Worm (Caenorhabditis elegans) whole organism, L2 larva: Measurements from ENCODE around the gene rpl-36.A.

ENCODE experiments used
- C34F6.9 ChIP-seq: fragments of 150-350 bp; optimal IDR thresholded peaks from 2 replicates; lab custom pipeline; 2014; ENCODE audit warnings: missing biosample characterization, missing genetic modification characterization
- F13H6.1 ChIP-seq: sonication (generic microtip); optimal IDR thresholded peaks from 2 replicates; lab custom pipeline; 2016; ENCODE audit warnings: missing genetic modification characterization, missing compliant biosample characterization
- R02D3.7 ChIP-seq: fragments of 150-350 bp; optimal IDR thresholded peaks from 2 replicates; lab custom pipeline; 2014; ENCODE audit warnings: missing biosample characterization, missing genetic modification characterization
- Y55F3AM.14 ChIP-seq: fragments of 200-800 bp; sonication (Bioruptor generic); optimal IDR thresholded peaks from 2 replicates; lab custom pipeline; 2018; ENCODE audit warnings: mild to moderate bottlenecking, missing genetic modification characterization, missing compliant biosample characterization
- ZK546.5 ChIP-seq: sonication (generic microtip); optimal IDR thresholded peaks from 2 replicates; lab custom pipeline; 2017; ENCODE audit warnings: missing biosample characterization, missing genetic modification characterization
- alr-1 ChIP-seq: fragments of 150-350 bp; optimal IDR thresholded peaks from 2 replicates; lab custom pipeline; 2014; ENCODE audit warnings: missing biosample characterization, missing genetic modification characterization
- ama-1 ChIP-seq: fragments of 150-350 bp; optimal IDR thresholded peaks from 2 replicates; lab custom pipeline; 2018; ENCODE audit warnings: inconsistent platforms
- blmp-1 ChIP-seq: sonication (generic microtip); optimal IDR thresholded peaks from 2 replicates; lab custom pipeline; 2017; ENCODE audit warnings: missing genetic modification characterization, mild to moderate bottlenecking, missing compliant biosample characterization, antibody characterized with exemption, moderate library complexity; ENCODE audit not compliant: insufficient read depth
- ceh-16 ChIP-seq: fragments of 150-350 bp; optimal IDR thresholded peaks from 2 replicates; lab custom pipeline; 2014; ENCODE audit warnings: missing biosample characterization, missing genetic modification characterization
- ceh-82 ChIP-seq: fragments of 150-350 bp; optimal IDR thresholded peaks from 2 replicates; lab custom pipeline; 2014; ENCODE audit warnings: missing biosample characterization, missing genetic modification characterization
- crh-2 ChIP-seq: sonication (generic microtip); optimal IDR thresholded peaks from 2 replicates; lab custom pipeline; 2017; ENCODE audit warnings: missing biosample characterization, missing genetic modification characterization
- dmd-4 ChIP-seq: sonication (generic microtip); optimal IDR thresholded peaks from 2 replicates; lab custom pipeline; 2017; ENCODE audit warnings: missing biosample characterization, missing genetic modification characterization
- egl-27 ChIP-seq: sonication (generic microtip); optimal IDR thresholded peaks from 3 replicates; lab custom pipeline; 2017; ENCODE audit warnings: missing biosample characterization, missing genetic modification reagents, missing genetic modification characterization
- elt-1 ChIP-seq: fragments of 150-350 bp; optimal IDR thresholded peaks from 2 replicates; lab custom pipeline; 2014; ENCODE audit warnings: missing biosample characterization, missing genetic modification characterization
- fos-1 ChIP-seq: fragments of 150-350 bp; optimal IDR thresholded peaks from 2 replicates; lab custom pipeline; 2014; ENCODE audit warnings: missing biosample characterization, missing genetic modification characterization
- gmeb-1 ChIP-seq: fragments of 150-350 bp; optimal IDR thresholded peaks from 2 replicates; lab custom pipeline; 2014; ENCODE audit warnings: missing biosample characterization, missing genetic modification characterization
- lin-11 ChIP-seq: fragments of 150-350 bp; sonication (generic microtip); optimal IDR thresholded peaks from 2 replicates; lab custom pipeline; 2014; ENCODE audit warnings: missing biosample characterization, missing genetic modification characterization, inconsistent platforms, mixed read lengths
- lin-13 ChIP-seq: fragments of 150-350 bp; optimal IDR thresholded peaks from 2 replicates; lab custom pipeline; 2014; ENCODE audit warnings: missing biosample characterization, missing genetic modification reagents, missing genetic modification characterization
- lsy-2 ChIP-seq, 2 experiments: fragments of 150-350 bp in 1 of 2; sonication (generic microtip) in 1 of 2; optimal IDR thresholded peaks; 2 replicates each; lab custom pipeline; 2014 to 2017; ENCODE audit warnings: missing biosample characterization in 2 of 2, missing genetic modification characterization in 2 of 2
- mab-5 ChIP-seq: fragments of 150-350 bp; optimal IDR thresholded peaks from 2 replicates; lab custom pipeline; 2014; ENCODE audit warnings: missing biosample characterization, missing genetic modification characterization
- mbf-1 ChIP-seq: sonication (generic microtip); optimal IDR thresholded peaks from 2 replicates; lab custom pipeline; 2017; ENCODE audit warnings: missing biosample characterization, missing genetic modification characterization
- mdl-1 ChIP-seq, 2 experiments: fragments of 150-350 bp in 1 of 2; sonication (generic microtip) in 1 of 2; optimal IDR thresholded peaks; 2 replicates each; lab custom pipeline; 2017; ENCODE audit warnings: missing biosample characterization in 2 of 2, missing genetic modification characterization in 2 of 2
- nhr-10 ChIP-seq: sonication (generic microtip); optimal IDR thresholded peaks from 2 replicates; lab custom pipeline; 2017; ENCODE audit warnings: missing biosample characterization, missing genetic modification characterization
- nhr-11 ChIP-seq: fragments of 150-350 bp; optimal IDR thresholded peaks from 2 replicates; lab custom pipeline; 2014; ENCODE audit warnings: missing biosample characterization, missing genetic modification characterization
- nhr-12 ChIP-seq: fragments of 150-350 bp; optimal IDR thresholded peaks from 2 replicates; lab custom pipeline; 2014; ENCODE audit warnings: missing biosample characterization, missing genetic modification characterization
- nhr-129 ChIP-seq: fragments of 150-350 bp; optimal IDR thresholded peaks from 2 replicates; lab custom pipeline; 2014; ENCODE audit warnings: missing biosample characterization, missing genetic modification characterization
- nhr-21 ChIP-seq: fragments of 150-350 bp; optimal IDR thresholded peaks from 2 replicates; lab custom pipeline; 2014; ENCODE audit warnings: missing biosample characterization, missing genetic modification characterization
- nhr-23 ChIP-seq: fragments of 150-350 bp; optimal IDR thresholded peaks from 2 replicates; lab custom pipeline; 2014; ENCODE audit warnings: missing biosample characterization, missing genetic modification reagents, missing genetic modification characterization
- nhr-237 ChIP-seq: fragments of 150-350 bp; optimal IDR thresholded peaks from 2 replicates; lab custom pipeline; 2014; ENCODE audit warnings: missing biosample characterization, missing genetic modification characterization
- nhr-25 ChIP-seq: fragments of 150-350 bp; sonication (generic microtip); optimal IDR thresholded peaks from 3 replicates; lab custom pipeline; 2014; ENCODE audit warnings: missing biosample characterization, missing genetic modification characterization
- nhr-6 ChIP-seq: fragments of 150-350 bp; optimal IDR thresholded peaks from 2 replicates; lab custom pipeline; 2014; ENCODE audit warnings: missing biosample characterization, missing genetic modification characterization
- nhr-77 ChIP-seq: fragments of 150-350 bp; optimal IDR thresholded peaks from 2 replicates; lab custom pipeline; 2014; ENCODE audit warnings: missing biosample characterization, missing genetic modification characterization
- sem-4 ChIP-seq: fragments of 150-350 bp; optimal IDR thresholded peaks from 2 replicates; lab custom pipeline; 2014; ENCODE audit warnings: missing biosample characterization, missing genetic modification reagents, missing genetic modification characterization
- sma-3 ChIP-seq: sonication (generic microtip); optimal IDR thresholded peaks from 2 replicates; lab custom pipeline; 2016; ENCODE audit warnings: missing genetic modification reagents, missing genetic modification characterization, missing compliant biosample characterization
- sma-9 ChIP-seq, 2 experiments: fragments of 150-350 bp in 1 of 2; sonication (generic microtip) in 1 of 2; optimal IDR thresholded peaks; 2 replicates each; lab custom pipeline; 2014 to 2016; ENCODE audit warnings: missing genetic modification characterization in 2 of 2, mild to moderate bottlenecking in 1 of 2, missing biosample characterization in 1 of 2, missing compliant biosample characterization in 1 of 2, missing genetic modification reagents in 1 of 2, moderate library complexity in 1 of 2
- snpc-4 ChIP-seq: fragments of 150-350 bp; optimal IDR thresholded peaks from 2 replicates; lab custom pipeline; 2014; ENCODE audit warnings: missing biosample characterization, missing genetic modification characterization
- unc-39 ChIP-seq: fragments of 150-350 bp; optimal IDR thresholded peaks from 2 replicates; lab custom pipeline; 2014; ENCODE audit warnings: missing biosample characterization, missing genetic modification characterization
- unc-55 ChIP-seq: fragments of 150-350 bp; sonication (generic microtip); optimal IDR thresholded peaks from 3 replicates; lab custom pipeline; 2014; ENCODE audit warnings: missing biosample characterization, missing genetic modification reagents, missing genetic modification characterization
- unc-62 ChIP-seq: fragments of 150-350 bp; optimal IDR thresholded peaks from 2 replicates; lab custom pipeline; 2014; ENCODE audit warnings: missing biosample characterization, missing genetic modification reagents, missing genetic modification characterization
- zag-1 ChIP-seq: fragments of 150-350 bp; optimal IDR thresholded peaks from 2 replicates; lab custom pipeline; 2014; ENCODE audit warnings: missing biosample characterization, missing genetic modification characterization
- ztf-1 ChIP-seq: fragments of 200-800 bp; sonication (Bioruptor generic); conservative IDR thresholded peaks from 2 replicates; pipeline ENCODE4 v1.3.6; 2022; ENCODE audit warnings: missing genetic modification characterization, missing compliant biosample characterization
- ztf-4 ChIP-seq: fragments of 150-350 bp; optimal IDR thresholded peaks from 2 replicates; lab custom pipeline; 2014; ENCODE audit warnings: missing biosample characterization, missing genetic modification characterization

Gene rpl-36.A

ce11 chrII:11097154-11097887 is at the start of gene rpl-36.A, which contains the start of gene nuo-1:
rpl-36.A (minus strand) TSS chrII:11097204.
nuo-1 (plus strand) TSS chrII:11097837.
- peak; percentile 43 for TF ChIP-seq ama-1
- TF ChIP-seq sma-9 (GFP tag; optimal IDR thresholded peaks at IDR 0.05; lab: Kevin White, UChicago), result peak; percentile 67
- TF ChIP-seq sma-9 (tag; optimal IDR thresholded peaks at IDR 0.05; lab: Kevin White, UChicago), result no peak
- peak; percentile 88 for TF ChIP-seq lin-11 (tag; lab: Kevin White, UChicago)
- peak; percentile 94 for TF ChIP-seq blmp-1
- peak; percentile 86 for TF ChIP-seq nhr-25 (tag; lab: Kevin White, UChicago)
- TF ChIP-seq gmeb-1 (tag; lab: Kevin White, UChicago), result peak; percentile 83
- peak; percentile 73 for TF ChIP-seq fos-1 (tag; lab: Kevin White, UChicago)
- TF ChIP-seq R02D3.7, result no peak
- no peak for TF ChIP-seq nhr-11 (tag; lab: Kevin White, UChicago)
- TF ChIP-seq sma-3 (GFP tag; lab: Kevin White, UChicago), result peak; percentile 80
- peak; percentile 90 for TF ChIP-seq nhr-129 (tag; lab: Kevin White, UChicago)
- TF ChIP-seq ztf-4 (tag; lab: Kevin White, UChicago), result peak; percentile 54
- TF ChIP-seq mbf-1 (tag; lab: Kevin White, UChicago), result no peak
- TF ChIP-seq nhr-10 (tag; lab: Kevin White, UChicago), result no peak
- no peak for TF ChIP-seq elt-1
- peak in 1 of 2 experiments; percentile 13 for TF ChIP-seq mdl-1 (tag; optimal IDR thresholded peaks at IDR 0.05; lab: Kevin White, UChicago)
- no peak for TF ChIP-seq nhr-6
- peak; percentile 30 for TF ChIP-seq mab-5
- no peak for TF ChIP-seq alr-1 (tag; lab: Kevin White, UChicago)
- TF ChIP-seq nhr-23 (tag; lab: Kevin White, UChicago), result no peak
- peak; percentile 83 for TF ChIP-seq nhr-21 (tag; lab: Kevin White, UChicago)
- TF ChIP-seq unc-62 (GFP tag; lab: Kevin White, UChicago), result no peak
- TF ChIP-seq ZK546.5 (tag; lab: Kevin White, UChicago), result peak; percentile 33
- peak; percentile 92 to 99 for TF ChIP-seq lsy-2 (tag; optimal IDR thresholded peaks at IDR 0.05; lab: Kevin White, UChicago)
- TF ChIP-seq ceh-16 (tag; lab: Kevin White, UChicago), result no peak
- TF ChIP-seq unc-39 (tag; lab: Kevin White, UChicago), result no peak
- TF ChIP-seq nhr-12, result no peak
- TF ChIP-seq lin-13 (GFP tag; lab: Kevin White, UChicago), result peak; percentile 83
- TF ChIP-seq F13H6.1, result peak; percentile 64
- TF ChIP-seq zag-1 (tag; lab: Kevin White, UChicago), result peak; percentile 66
- TF ChIP-seq crh-2 (tag; lab: Kevin White, UChicago), result peak; percentile 89
- peak; percentile 94 for TF ChIP-seq C34F6.9 (tag; lab: Kevin White, UChicago)
- peak; percentile 97 for TF ChIP-seq unc-55 (GFP tag; lab: Kevin White, UChicago)
- peak; percentile 12 for TF ChIP-seq sem-4 (tag; lab: Kevin White, UChicago)
- peak; percentile 76 for TF ChIP-seq snpc-4 (tag; lab: Kevin White, UChicago)
- TF ChIP-seq, all 48 proteins: peak for 23

ce11 chrII:11142571-11142970 is 45.6 kb upstream of the rpl-36.A start, which contains the start of gene arrd-6:
arrd-6 (plus strand) TSS chrII:11142739.
- TF ChIP-seq unc-55 (GFP tag; lab: Kevin White, UChicago) (no peak), nhr-129 (tag; lab: Kevin White, UChicago) (peak; percentile 10), ceh-82 (tag; lab: Kevin White, UChicago) (no peak), sma-9 (GFP tag; optimal IDR thresholded peaks at IDR 0.05; lab: Kevin White, UChicago) (no peak), sma-9 (tag; optimal IDR thresholded peaks at IDR 0.05; lab: Kevin White, UChicago) (no peak)
- TF ChIP-seq, all 48 proteins: peak for 1

ce11 chrII:11140140-11140539 is 43.1 kb upstream of the rpl-36.A start, which contains the start of gene F40F8.4:
F40F8.4 (minus strand) TSS chrII:11140240.
- TF ChIP-seq nhr-12 (no peak), nhr-237 (no peak), C34F6.9 (tag; lab: Kevin White, UChicago) (no peak), ztf-1 (GFP tag; lab: Robert Waterston, UW) (no peak), nhr-129 (tag; lab: Kevin White, UChicago) (no peak), dmd-4 (no peak), snpc-4 (tag; lab: Kevin White, UChicago) (no peak), ceh-16 (tag; lab: Kevin White, UChicago) (no peak), gmeb-1 (tag; lab: Kevin White, UChicago) (no peak), mab-5 (no peak), fos-1 (tag; lab: Kevin White, UChicago) (no peak), unc-62 (GFP tag; lab: Kevin White, UChicago) (no peak), crh-2 (tag; lab: Kevin White, UChicago) (no peak), egl-27 (tag; lab: Kevin White, UChicago) (no peak), sma-3 (GFP tag; lab: Kevin White, UChicago) (no peak), ZK546.5 (tag; lab: Kevin White, UChicago) (no peak), sem-4 (tag; lab: Kevin White, UChicago) (no peak), nhr-77 (tag; lab: Kevin White, UChicago) (no peak), Y55F3AM.14 (GFP tag; lab: Kevin White, UChicago) (no peak)
